Fruit fly (Drosophila melanogaster) whole organism, embryonic: ENCODE results near the gene cnir.

ENCODE experiments used
- C15 ChIP-seq: fragments of 200-800 bp; sonication (Bioruptor generic); IDR thresholded peaks from 3 replicates; pipeline ENCODE4 v1.3.6; 2022; ENCODE audit warnings: missing biosample characterization, missing genetic modification characterization
- CG1024 ChIP-seq: fragments of 200-800 bp; sonication (Bioruptor generic); IDR thresholded peaks from 2 replicates; pipeline ENCODE4 v1.3.6; 2022; ENCODE audit warnings: missing biosample characterization, missing genetic modification characterization
- CG11398 ChIP-seq: fragments of 200-800 bp; sonication (Bioruptor generic); optimal IDR thresholded peaks from 2 replicates; lab custom pipeline; 2016; ENCODE audit warnings: missing biosample characterization, missing genetic modification characterization
- CG13894 ChIP-seq: fragments of 200-800 bp; sonication (Bioruptor generic); optimal IDR thresholded peaks from 3 replicates; lab custom pipeline; 2018; ENCODE audit warnings: missing biosample characterization, mild to moderate bottlenecking, missing genetic modification characterization, moderate library complexity
- CG14441 ChIP-seq: fragments of 200-800 bp; sonication (Bioruptor generic); IDR thresholded peaks from 2 replicates; pipeline ENCODE4 v1.3.6; 2022; ENCODE audit warnings: missing biosample characterization, missing genetic modification characterization
- CG15601 ChIP-seq: fragments of 200-800 bp; sonication (Bioruptor generic); optimal IDR thresholded peaks from 3 replicates; lab custom pipeline; 2019; ENCODE audit warnings: missing biosample characterization, mild to moderate bottlenecking, missing genetic modification characterization, moderate library complexity
- CG1647 ChIP-seq: fragments of 200-800 bp; sonication (Bioruptor generic); optimal IDR thresholded peaks from 3 replicates; lab custom pipeline; 2016; ENCODE audit warnings: missing biosample characterization, missing genetic modification characterization
- CG16863 ChIP-seq: fragments of 200-800 bp; sonication (Bioruptor generic); optimal IDR thresholded peaks from 3 replicates; lab custom pipeline; 2016; ENCODE audit warnings: missing biosample characterization, missing genetic modification characterization
- CG17568 ChIP-seq: fragments of 200-800 bp; sonication (Bioruptor generic); optimal IDR thresholded peaks from 2 replicates; lab custom pipeline; 2018; ENCODE audit warnings: missing biosample characterization, mild to moderate bottlenecking, missing genetic modification characterization, moderate library complexity
- CG17802 ChIP-seq: fragments of 200-800 bp; sonication (Bioruptor generic); optimal IDR thresholded peaks from 2 replicates; lab custom pipeline; 2018; ENCODE audit warnings: missing biosample characterization, mild to moderate bottlenecking, missing genetic modification characterization, moderate library complexity
- CG17912 ChIP-seq: fragments of 200-800 bp; sonication (Bioruptor generic); optimal IDR thresholded peaks from 2 replicates; lab custom pipeline; 2018; ENCODE audit warnings: missing biosample characterization, mild to moderate bottlenecking, missing genetic modification characterization
- CG18764 ChIP-seq: fragments of 200-800 bp; sonication (Bioruptor generic); optimal IDR thresholded peaks from 3 replicates; lab custom pipeline; 2016; ENCODE audit warnings: missing biosample characterization, missing genetic modification characterization
- CG2202 ChIP-seq: fragments of 200-800 bp; sonication (Bioruptor generic); optimal IDR thresholded peaks from 2 replicates; lab custom pipeline; 2018; ENCODE audit warnings: missing biosample characterization, mild to moderate bottlenecking, missing genetic modification characterization
- CG2678 ChIP-seq: fragments of 200-800 bp; sonication (Bioruptor generic); optimal IDR thresholded peaks from 3 replicates; lab custom pipeline; 2019; ENCODE audit warnings: missing biosample characterization, mild to moderate bottlenecking, missing genetic modification characterization, moderate library complexity
- CG32532 ChIP-seq: fragments of 200-800 bp; sonication (Bioruptor generic); IDR thresholded peaks from 2 replicates; pipeline ENCODE4 v1.3.6; 2022; ENCODE audit warnings: missing biosample characterization, missing genetic modification characterization
- CG34376 ChIP-seq: fragments of 200-800 bp; sonication (Bioruptor generic); optimal IDR thresholded peaks from 2 replicates; lab custom pipeline; 2018; ENCODE audit warnings: missing biosample characterization, mild to moderate bottlenecking, missing genetic modification characterization
- CG3847 ChIP-seq: fragments of 200-800 bp; sonication (Bioruptor generic); IDR thresholded peaks from 2 replicates; pipeline ENCODE4 v1.3.6; 2022; ENCODE audit warnings: missing biosample characterization, missing genetic modification characterization
- CG3995 ChIP-seq: fragments of 200-800 bp; sonication (Bioruptor generic); optimal IDR thresholded peaks from 3 replicates; lab custom pipeline; 2016; ENCODE audit warnings: missing biosample characterization, missing genetic modification characterization
- CG4328 ChIP-seq: fragments of 200-800 bp; sonication (Bioruptor generic); optimal IDR thresholded peaks from 3 replicates; lab custom pipeline; 2017; ENCODE audit warnings: missing biosample characterization, missing genetic modification reagents, missing genetic modification characterization
- CG5245 ChIP-seq: fragments of 200-800 bp; sonication (Bioruptor generic); optimal IDR thresholded peaks from 3 replicates; lab custom pipeline; 2016; ENCODE audit warnings: missing biosample characterization, missing genetic modification characterization
- CG8765 ChIP-seq: fragments of 200-800 bp; sonication (Bioruptor generic); IDR thresholded peaks from 2 replicates; pipeline ENCODE4 v1.3.6; 2022; ENCODE audit warnings: missing biosample characterization, missing genetic modification characterization
- CG9797 ChIP-seq: fragments of 200-800 bp; sonication (Bioruptor generic); optimal IDR thresholded peaks from 3 replicates; lab custom pipeline; 2018; ENCODE audit warnings: missing biosample characterization, mild to moderate bottlenecking, missing genetic modification characterization
- D19A ChIP-seq: fragments of 200-800 bp; optimal IDR thresholded peaks from 3 replicates; lab custom pipeline; 2019; ENCODE audit warnings: missing biosample characterization, mild to moderate bottlenecking, missing genetic modification characterization, moderate library complexity
- Eip74EF ChIP-seq, 2 experiments: fragments of 200-800 bp in 1 of 2; fragments of >200 bp in 1 of 2; sonication (Bioruptor generic) in 1 of 2; optimal IDR thresholded peaks; 2 replicates each; lab custom pipeline; 2017 to 2019; ENCODE audit warnings: missing biosample characterization in 2 of 2, missing genetic modification characterization in 2 of 2, mild to moderate bottlenecking in 1 of 2, moderate library complexity in 1 of 2
- Ets65A ChIP-seq: fragments of 200-800 bp; sonication (Bioruptor generic); peaks from one replicate; lab custom pipeline; 2016; ENCODE audit warnings: missing biosample characterization, missing genetic modification characterization
- Gug ChIP-seq: fragments of 200-800 bp; sonication (Bioruptor generic); IDR thresholded peaks from 4 replicates; pipeline ENCODE4 v1.3.6; 2022; ENCODE audit warnings: missing biosample characterization, missing genetic modification characterization
- HmgD ChIP-seq: fragments of 200-800 bp; sonication (Bioruptor generic); optimal IDR thresholded peaks from 3 replicates; lab custom pipeline; 2016; ENCODE audit warnings: missing biosample characterization, missing genetic modification characterization
- HmgZ ChIP-seq: fragments of 200-800 bp; sonication (Bioruptor generic); optimal IDR thresholded peaks from 2 replicates; lab custom pipeline; 2018; ENCODE audit warnings: missing biosample characterization, mild to moderate bottlenecking, missing genetic modification characterization
- Hr51 ChIP-seq, 2 experiments: fragments of 200-800 bp; sonication (Bioruptor generic); optimal IDR thresholded peaks; 2 replicates in 1 of 2; 3 replicates in 1 of 2; lab custom pipeline; 2016 to 2018; ENCODE audit warnings: missing biosample characterization in 2 of 2, missing genetic modification characterization in 2 of 2, mild to moderate bottlenecking in 1 of 2, moderate library complexity in 1 of 2
- Lpt ChIP-seq: fragments of >200 bp; optimal IDR thresholded peaks from 2 replicates; lab custom pipeline; 2018; ENCODE audit warnings: missing biosample characterization, missing genetic modification characterization
- Med ChIP-seq: fragments of 200-800 bp; sonication (Bioruptor generic); peaks from one replicate; lab custom pipeline; 2016; ENCODE audit warnings: missing biosample characterization, missing genetic modification characterization, mild to moderate bottlenecking, inconsistent platforms, moderate library complexity
- NC2β ChIP-seq: fragments of 200-800 bp; sonication (Bioruptor generic); optimal IDR thresholded peaks from 2 replicates; lab custom pipeline; 2016; ENCODE audit warnings: missing biosample characterization, missing genetic modification characterization
- Optix ChIP-seq: fragments of 200-800 bp; sonication (Bioruptor generic); IDR thresholded peaks from 3 replicates; pipeline ENCODE4 v1.3.6; 2022; ENCODE audit warnings: missing biosample characterization, missing genetic modification characterization
- PHDP ChIP-seq: fragments of 200-800 bp; sonication (Bioruptor generic); optimal IDR thresholded peaks from 3 replicates; lab custom pipeline; 2018; ENCODE audit warnings: missing biosample characterization, mild to moderate bottlenecking, missing genetic modification characterization, moderate library complexity
- Ptx1 ChIP-seq: fragments of 200-800 bp; sonication (Bioruptor generic); IDR thresholded peaks from 2 replicates; pipeline ENCODE4 v1.3.6; 2022; ENCODE audit warnings: missing biosample characterization, missing genetic modification characterization
- Six4 ChIP-seq: fragments of 200-800 bp; sonication (Bioruptor generic); optimal IDR thresholded peaks from 2 replicates; lab custom pipeline; 2016; ENCODE audit warnings: missing biosample characterization, missing genetic modification characterization
- Xrp1 ChIP-seq: fragments of 200-800 bp; sonication (Bioruptor generic); IDR thresholded peaks from 2 replicates; pipeline ENCODE4 v1.3.6; 2022; ENCODE audit warnings: missing biosample characterization, missing genetic modification characterization
- ara ChIP-seq: fragments of 200-800 bp; sonication (Bioruptor generic); IDR thresholded peaks from 2 replicates; pipeline ENCODE4 v1.3.6; 2022; ENCODE audit warnings: missing biosample characterization, missing genetic modification characterization
- ash1 ChIP-seq: fragments of 200-800 bp; sonication (Bioruptor generic); optimal IDR thresholded peaks from 2 replicates; lab custom pipeline; 2018; ENCODE audit warnings: missing biosample characterization, mild to moderate bottlenecking, missing genetic modification characterization
- az2 ChIP-seq: fragments of 200-800 bp; sonication (Bioruptor generic); optimal IDR thresholded peaks from 3 replicates; lab custom pipeline; 2016; ENCODE audit warnings: missing biosample characterization, missing genetic modification characterization
- crp ChIP-seq, 2 experiments: fragments of 200-800 bp; sonication (Bioruptor generic); optimal IDR thresholded peaks; 2 replicates in 1 of 2; 3 replicates in 1 of 2; lab custom pipeline; 2017; ENCODE audit warnings: missing biosample characterization in 2 of 2, missing genetic modification characterization in 2 of 2, mild to moderate bottlenecking in 1 of 2, moderate library complexity in 1 of 2
- ems ChIP-seq: fragments of 200-800 bp; sonication (Bioruptor generic); optimal IDR thresholded peaks from 3 replicates; lab custom pipeline; 2016; ENCODE audit warnings: missing biosample characterization, missing genetic modification characterization
- exex ChIP-seq: fragments of 200-800 bp; sonication (Bioruptor generic); optimal IDR thresholded peaks from 4 replicates; lab custom pipeline; 2018; ENCODE audit warnings: missing biosample characterization, mild to moderate bottlenecking, missing genetic modification characterization, moderate library complexity
- fd3F ChIP-seq: fragments of 200-800 bp; sonication (Bioruptor generic); optimal IDR thresholded peaks from 2 replicates; lab custom pipeline; 2018; ENCODE audit warnings: missing biosample characterization, mild to moderate bottlenecking, missing genetic modification characterization, moderate library complexity
- fd64A ChIP-seq: fragments of 200-800 bp; sonication (Bioruptor generic); optimal IDR thresholded peaks from 3 replicates; lab custom pipeline; 2018; ENCODE audit warnings: missing biosample characterization, mild to moderate bottlenecking, missing genetic modification characterization
- grau ChIP-seq: fragments of 200-800 bp; optimal IDR thresholded peaks from 3 replicates; lab custom pipeline; 2019; ENCODE audit warnings: missing biosample characterization, mild to moderate bottlenecking, missing genetic modification characterization, moderate library complexity
- luna ChIP-seq: fragments of 200-800 bp; sonication (Bioruptor generic); optimal IDR thresholded peaks from 2 replicates; lab custom pipeline; 2016; ENCODE audit warnings: missing biosample characterization, missing genetic modification characterization
- otp ChIP-seq: fragments of 200-800 bp; sonication (Bioruptor generic); IDR thresholded peaks from 3 replicates; pipeline ENCODE4, ENCODE4 v1.3.6; 2022; ENCODE audit warnings: missing biosample characterization, missing genetic modification characterization
- sens ChIP-seq: fragments of 200-800 bp; sonication (Bioruptor generic); peaks from one replicate; lab custom pipeline; 2016; ENCODE audit warnings: missing biosample characterization, missing genetic modification characterization
- tin ChIP-seq: fragments of 200-800 bp; sonication (Bioruptor generic); optimal IDR thresholded peaks from 3 replicates; lab custom pipeline; 2016; ENCODE audit warnings: missing biosample characterization, missing genetic modification characterization
- tll ChIP-seq, 2 experiments: fragments of 200-800 bp in 1 of 2; fragments of >200 bp in 1 of 2; sonication (Bioruptor generic) in 1 of 2; optimal IDR thresholded peaks; 2 replicates each; lab custom pipeline; 2017 to 2019; ENCODE audit warnings: missing biosample characterization in 2 of 2, missing genetic modification characterization in 2 of 2, mild to moderate bottlenecking in 1 of 2, moderate library complexity in 1 of 2
- wdn ChIP-seq: fragments of 200-800 bp; sonication (Bioruptor generic); IDR thresholded peaks from 2 replicates; pipeline ENCODE4 v1.3.6; 2022; ENCODE audit warnings: missing biosample characterization, missing genetic modification characterization

cnir gene

dm6 chr2L:3012780-3013179 is 26.8 kb downstream of the cnir start (continued):
- TF ChIP-seq Ptx1 (peak; percentile 33; the same call in 1 of the 2 replicates), tll (GFP tag; optimal IDR thresholded peaks at IDR 0.05; lab: Kevin White, UChicago) (no peak), Six4 (GFP tag; lab: Kevin White, UChicago) (no peak), CG9797 (GFP tag; lab: Kevin White, UChicago) (no peak), ems (no peak), NC2β (no peak), luna (GFP tag; lab: Kevin White, UChicago) (no peak), ash1 (GFP tag; lab: Kevin White, UChicago) (no peak), CG16863 (GFP tag; lab: Kevin White, UChicago) (no peak), otp (GFP tag; lab: Robert Waterston, UW) (no peak), CG32532 (GFP tag; lab: Robert Waterston, UW) (no peak; the same call in 1 of the 2 replicates), fd3F (GFP tag; lab: Kevin White, UChicago) (no peak), sens (peak; percentile 78), PHDP (tag; lab: Kevin White, UChicago) (peak; percentile 26), CG17802 (tag; lab: Kevin White, UChicago) (no peak), CG15601 (no peak), CG2202 (tag; lab: Kevin White, UChicago) (no peak), CG5245 (GFP tag; lab: Kevin White, UChicago) (peak; percentile 37), HmgD (GFP tag; lab: Kevin White, UChicago) (no peak), CG3995 (no peak), CG34376 (GFP tag; lab: Kevin White, UChicago) (no peak), Optix (no peak), CG1024 (GFP tag; lab: Robert Waterston, UW) (no peak), Eip74EF (GFP tag; optimal IDR thresholded peaks at IDR 0.05; lab: Kevin White, UChicago) (no peak), CG8765 (no peak), wdn (no peak), crp (GFP tag; optimal IDR thresholded peaks at IDR 0.05; lab: Kevin White, UChicago) (no peak), fd64A (no peak), CG17568 (GFP tag; lab: Kevin White, UChicago) (no peak), CG3847 (GFP tag; lab: Robert Waterston, UW) (no peak), tin (GFP tag; lab: Kevin White, UChicago) (peak; percentile 34), CG18764 (GFP tag; lab: Kevin White, UChicago) (no peak), CG4328 (GFP tag; lab: Kevin White, UChicago) (no peak), ara (GFP tag; lab: Robert Waterston, UW) (peak; percentile 48), exex (tag; lab: Kevin White, UChicago) (no peak), CG13894 (tag; lab: Kevin White, UChicago) (no peak), C15 (no peak), CG17912 (GFP tag; lab: Kevin White, UChicago) (no peak), grau (tag; lab: Kevin White, UChicago) (no peak), CG1647 (GFP tag; lab: Kevin White, UChicago) (peak; percentile 7), CG14441 (GFP tag; lab: Robert Waterston, UW) (peak; percentile 23; the same call in 1 of the 2 replicates), az2 (peak; percentile 13), CG2678 (tag; lab: Kevin White, UChicago) (no peak), Xrp1 (peak; percentile 58; the same call in 1 of the 2 replicates), HmgZ (tag; lab: Kevin White, UChicago) (no peak), Ets65A (GFP tag; lab: Kevin White, UChicago) (peak; percentile 41), Lpt (GFP tag; lab: Kevin White, UChicago) (no peak), CG11398 (GFP tag; lab: Kevin White, UChicago) (no peak), D19A (no peak), Hr51 (GFP tag; optimal IDR thresholded peaks at IDR 0.05; lab: Kevin White, UChicago) (no peak), Gug (GFP tag; lab: Robert Waterston, UW) (no peak), Med (GFP tag; lab: Kevin White, UChicago) (peak; percentile 21)
